Worm (Caenorhabditis elegans): Measurements from ENCODE around the gene gly-1.

- TF ChIP-seq dao-5 (tag; optimal IDR thresholded peaks at IDR 0.05) (no peak), W03F9.2 (tag; optimal IDR thresholded peaks at IDR 0.05) (no peak)
Measured at ce11 chrII:10887097-10887496, 14.9 kb downstream of the gly-1 start.
